Worm (Caenorhabditis elegans): Measurements from ENCODE around the gene K07E8.7.

Gene K07E8.7

ce11 chrII:675303-675702 lies 25.1 kb upstream of the K07E8.7 start, which contains the start of gene Y39F10C.1:
TSS of gene Y39F10C.1 (plus strand) at chrII:675603.
- TF ChIP-seq fkh-10 (GFP tag; optimal IDR thresholded peaks at IDR 0.05) (no peak), unc-86 (tag; optimal IDR thresholded peaks at IDR 0.05) (no peak), hlh-13 (GFP tag; optimal IDR thresholded peaks at IDR 0.05) (no peak), ceh-24 (tag; optimal IDR thresholded peaks at IDR 0.05) (no peak), ceh-48 (tag; optimal IDR thresholded peaks at IDR 0.05) (no peak), ceh-2 (tag; optimal IDR thresholded peaks at IDR 0.05) (no peak), ceh-45 (GFP tag; IDR thresholded peaks at IDR 0.05) (no peak)

- no peak for TF ChIP-seq sdc-2 (tag; optimal IDR thresholded peaks at IDR 0.05)
- TF ChIP-seq elt-2 (tag; optimal IDR thresholded peaks at IDR 0.05) = no peak
- TF ChIP-seq ceh-14 (tag; optimal IDR thresholded peaks at IDR 0.05) = no peak
- TF ChIP-seq fkh-6 (tag; optimal IDR thresholded peaks at IDR 0.05) = no peak
- TF ChIP-seq ceh-22 (tag; optimal IDR thresholded peaks at IDR 0.05) = no peak
- TF ChIP-seq tbx-7 (tag; optimal IDR thresholded peaks at IDR 0.05) = no peak
- no peak for TF ChIP-seq syd-9 (tag; optimal IDR thresholded peaks at IDR 0.05)
- TF ChIP-seq pat-9 (tag; optimal IDR thresholded peaks at IDR 0.05) = no peak
- TF ChIP-seq ceh-18 (tag; optimal IDR thresholded peaks at IDR 0.05) = no peak
- no peak for TF ChIP-seq ama-1 (optimal IDR thresholded peaks at IDR 0.05)
- TF ChIP-seq pag-3 (tag; optimal IDR thresholded peaks at IDR 0.05; ENCODE audit: borderline replicate concordance) = no peak
- no peak for TF ChIP-seq ceh-19 (GFP tag; optimal IDR thresholded peaks at IDR 0.05)
- TF ChIP-seq unc-3 (GFP tag; conservative IDR thresholded peaks at IDR 0.05) = no peak
- TF ChIP-seq unc-3 (tag; optimal IDR thresholded peaks at IDR 0.05) = no peak
- no peak for TF ChIP-seq T23F11.4 (GFP tag; optimal IDR thresholded peaks at IDR 0.05)
- TF ChIP-seq dve-1 (tag; optimal IDR thresholded peaks at IDR 0.05) = no peak
- TF ChIP-seq ceh-9 (tag; optimal IDR thresholded peaks at IDR 0.05) = no peak
- TF ChIP-seq pqm-1 (tag; optimal IDR thresholded peaks at IDR 0.05) = no peak
- no peak for TF ChIP-seq ceh-6 (GFP tag; optimal IDR thresholded peaks at IDR 0.05)
These were observed 23.9 kb upstream of the K07E8.7 start, which contains the start of gene Y39F10C.3 for ce11 chrII:674116-674515. TSS of gene Y39F10C.3 (plus strand) at chrII:674416.

ce11 chrII:671025-671424 lies 20.9 kb upstream of the K07E8.7 start, which contains the start of gene sri-46:
TSS of gene sri-46 (minus strand) at chrII:671125.
- no peak for TF ChIP-seq ztf-16 (tag; optimal IDR thresholded peaks at IDR 0.05)
- no peak for TF ChIP-seq sox-4 (tag; optimal IDR thresholded peaks at IDR 0.05)

- TF ChIP-seq lim-6 (tag; optimal IDR thresholded peaks at IDR 0.05) = no peak
These were observed 17.7 kb upstream of the K07E8.7 start for ce11 chrII:667864-668263.

ce11 chrII:661696-662095 lies 11.5 kb upstream of the K07E8.7 start, which contains the start of gene sri-45:
TSS of gene sri-45 (minus strand) at chrII:661796.
- no peak for TF ChIP-seq pqm-1 (tag; optimal IDR thresholded peaks at IDR 0.05)

ce11 chrII:658369-658768 lies 8.2 kb upstream of the K07E8.7 start, which contains the start of gene sdz-24:
TSS of gene sdz-24 (plus strand) at chrII:658669.
- TF ChIP-seq ceh-45 (GFP tag; IDR thresholded peaks at IDR 0.05) (no peak), ztf-16 (tag; optimal IDR thresholded peaks at IDR 0.05) (no peak), nfya-1 (tag; optimal IDR thresholded peaks at IDR 0.05) (no peak), pax-1 (tag; optimal IDR thresholded peaks at IDR 0.05) (no peak), ceh-2 (tag; optimal IDR thresholded peaks at IDR 0.05) (no peak), fax-1 (tag; optimal IDR thresholded peaks at IDR 0.05) (no peak), ama-1 (optimal IDR thresholded peaks at IDR 0.05) (no peak), unc-86 (tag; optimal IDR thresholded peaks at IDR 0.05) (no peak), sox-2 (GFP tag; IDR thresholded peaks at IDR 0.05) (no peak), ceh-18 (tag; optimal IDR thresholded peaks at IDR 0.05) (no peak), ets-4 (tag; optimal IDR thresholded peaks at IDR 0.05) (no peak), ahr-1 (tag; optimal IDR thresholded peaks at IDR 0.05) (no peak), elt-2 (tag; optimal IDR thresholded peaks at IDR 0.05) (no peak), gmeb-2 (tag; optimal IDR thresholded peaks at IDR 0.05) (no peak), hlh-13 (GFP tag; optimal IDR thresholded peaks at IDR 0.05) (no peak), fkh-10 (GFP tag; optimal IDR thresholded peaks at IDR 0.05) (no peak), eyg-1 (tag; optimal IDR thresholded peaks at IDR 0.05) (no peak)

Measured in whole organism, late embryonic.